Worm (Caenorhabditis elegans): ENCODE results near the gene nlp-46.

Gene nlp-46

DNA sequence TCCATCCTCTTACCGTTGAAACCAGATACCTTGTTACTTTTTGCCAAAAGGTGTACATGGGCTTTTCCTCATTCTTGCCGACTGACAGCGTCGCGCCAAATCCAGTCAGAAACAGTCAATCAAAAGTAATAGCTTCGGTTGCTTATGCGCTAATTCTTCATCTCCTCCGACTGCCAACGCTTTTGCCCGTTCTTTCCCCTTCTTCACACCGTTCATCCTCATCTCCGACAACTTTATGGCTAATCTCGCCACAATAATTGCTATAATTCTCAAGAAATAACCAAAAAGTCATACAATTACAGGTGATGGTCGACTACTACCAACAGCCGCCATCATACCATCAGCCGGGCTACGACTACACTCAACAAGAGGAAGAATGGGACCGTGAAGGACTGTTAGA lies 28.0 kb downstream of the nlp-46 start, which contains the start of gene atn-1:
Gene atn-1, plus strand, starts transcription at position 301 of the 400 bp plus-strand sequence.
- no peak for TF ChIP-seq ztf-11 (tag; optimal IDR thresholded peaks at IDR 0.05)
- no peak for TF ChIP-seq R02D3.7 (tag; optimal IDR thresholded peaks at IDR 0.05)
- no peak for TF ChIP-seq crh-2 (tag; optimal IDR thresholded peaks at IDR 0.05)
- no peak for TF ChIP-seq zag-1 (tag; optimal IDR thresholded peaks at IDR 0.05)

DNA sequence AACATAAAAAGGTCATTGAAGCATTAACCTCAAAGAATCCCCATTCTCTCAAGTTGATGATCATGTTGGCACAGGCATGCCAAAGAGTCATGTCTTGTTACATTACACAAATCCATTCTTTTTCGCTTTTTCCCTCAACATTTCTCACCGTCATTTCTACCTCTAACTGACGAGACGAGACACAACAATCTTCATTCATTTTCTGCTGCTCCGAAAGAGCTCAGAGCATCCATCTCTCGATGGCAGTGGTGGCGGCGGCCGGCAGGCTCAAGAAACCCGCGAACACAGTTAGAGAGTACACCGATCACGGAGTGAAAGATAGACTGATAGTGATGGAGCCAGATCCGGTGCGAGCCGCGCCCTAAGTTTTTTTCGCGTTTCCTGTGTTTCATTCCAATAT lies 28.9 kb downstream of the nlp-46 start:
- TF ChIP-seq crh-2 (tag; optimal IDR thresholded peaks at IDR 0.05) (no peak), C34F6.9 (tag; optimal IDR thresholded peaks at IDR 0.05) (peak; percentile 30), zag-1 (tag; optimal IDR thresholded peaks at IDR 0.05) (no peak), lin-39 (tag; optimal IDR thresholded peaks at IDR 0.05) (no peak), lin-13 (GFP tag; optimal IDR thresholded peaks at IDR 0.05) (no peak), Y55F3AM.14 (GFP tag; optimal IDR thresholded peaks at IDR 0.05) (no peak), ztf-4 (tag; optimal IDR thresholded peaks at IDR 0.05) (no peak), snpc-4 (tag; optimal IDR thresholded peaks at IDR 0.05) (no peak), nhr-129 (tag; optimal IDR thresholded peaks at IDR 0.05) (peak; percentile 51), F13H6.1 (tag; optimal IDR thresholded peaks at IDR 0.05) (peak; percentile 51), unc-62 (GFP tag; optimal IDR thresholded peaks at IDR 0.05) (no peak), elt-1 (tag; optimal IDR thresholded peaks at IDR 0.05) (no peak), nhr-23 (tag; optimal IDR thresholded peaks at IDR 0.05) (no peak), alr-1 (tag; optimal IDR thresholded peaks at IDR 0.05) (no peak), nhr-11 (tag; optimal IDR thresholded peaks at IDR 0.05) (no peak), dmd-4 (tag; optimal IDR thresholded peaks at IDR 0.05) (no peak), nhr-25 (tag; optimal IDR thresholded peaks at IDR 0.05) (no peak), nhr-12 (tag; optimal IDR thresholded peaks at IDR 0.05) (no peak), ceh-16 (tag; optimal IDR thresholded peaks at IDR 0.05) (no peak)

ce11 chrV:12475360-12475759 lies 30.7 kb downstream of the nlp-46 start:
- TF ChIP-seq gmeb-1 (tag; optimal IDR thresholded peaks at IDR 0.05) = peak; percentile 36
- no peak for TF ChIP-seq nhr-25 (tag; optimal IDR thresholded peaks at IDR 0.05)
- TF ChIP-seq fos-1 (tag; optimal IDR thresholded peaks at IDR 0.05) = peak; percentile 95
- TF ChIP-seq crh-2 (tag; optimal IDR thresholded peaks at IDR 0.05) = peak; percentile 31

DNA sequence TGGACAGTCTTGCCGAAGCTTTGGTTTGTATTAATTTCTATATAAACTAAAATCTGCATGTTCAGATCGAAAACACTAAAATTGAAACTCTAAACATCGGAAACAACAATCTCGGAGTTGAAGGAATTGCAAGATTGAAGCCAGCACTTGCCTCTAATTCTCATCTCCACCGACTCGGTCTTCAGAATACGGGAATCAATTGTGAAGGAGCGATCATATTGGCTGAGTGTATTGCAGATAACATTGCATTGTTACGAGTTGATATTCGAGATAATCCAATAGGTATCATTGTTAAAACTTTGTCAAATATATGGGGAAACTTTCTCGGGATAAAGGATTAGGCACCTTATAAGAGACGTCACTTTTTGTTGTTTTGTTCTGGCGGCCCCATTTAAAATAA lies 35.8 kb downstream of the nlp-46 start:
- TF ChIP-seq C34F6.9 (tag; optimal IDR thresholded peaks at IDR 0.05) (no peak), mbf-1 (tag; optimal IDR thresholded peaks at IDR 0.05) (no peak), egl-27 (tag; optimal IDR thresholded peaks at IDR 0.05) (no peak), nhr-11 (tag; optimal IDR thresholded peaks at IDR 0.05) (no peak), unc-62 (GFP tag; optimal IDR thresholded peaks at IDR 0.05) (no peak), nhr-25 (tag; optimal IDR thresholded peaks at IDR 0.05) (no peak), nhr-10 (tag; optimal IDR thresholded peaks at IDR 0.05) (no peak), ceh-82 (tag; optimal IDR thresholded peaks at IDR 0.05) (no peak)

ce11 chrV:12468363-12468762 lies 37.7 kb downstream of the nlp-46 start, which contains the start of gene F28C1.3:
Gene F28C1.3 (plus strand): TSS chrV:12468663.
- TF ChIP-seq unc-55 (GFP tag; optimal IDR thresholded peaks at IDR 0.05) = no peak
- TF ChIP-seq ceh-82 (tag; optimal IDR thresholded peaks at IDR 0.05) = no peak
- TF ChIP-seq unc-39 (tag; optimal IDR thresholded peaks at IDR 0.05) = no peak
- TF ChIP-seq sma-3 (GFP tag; optimal IDR thresholded peaks at IDR 0.05) = no peak
- TF ChIP-seq mab-5 (tag; optimal IDR thresholded peaks at IDR 0.05) = no peak
- TF ChIP-seq R02D3.7 (tag; optimal IDR thresholded peaks at IDR 0.05) = no peak
- no peak for TF ChIP-seq ceh-16 (tag; optimal IDR thresholded peaks at IDR 0.05)
- no peak for TF ChIP-seq skn-1 (tag; optimal IDR thresholded peaks at IDR 0.05)
- TF ChIP-seq dmd-4 (tag; optimal IDR thresholded peaks at IDR 0.05) = no peak
- no peak for TF ChIP-seq sma-9 (GFP tag; optimal IDR thresholded peaks at IDR 0.05)
- no peak for TF ChIP-seq sma-9 (tag; optimal IDR thresholded peaks at IDR 0.05)
- TF ChIP-seq nhr-21 (tag; optimal IDR thresholded peaks at IDR 0.05) = no peak
- no peak for TF ChIP-seq mdl-1 (tag; optimal IDR thresholded peaks at IDR 0.05)
- no peak for TF ChIP-seq nhr-25 (tag; optimal IDR thresholded peaks at IDR 0.05)
- TF ChIP-seq lsy-2 (tag; optimal IDR thresholded peaks at IDR 0.05) = no peak
- no peak for TF ChIP-seq lin-39 (tag; optimal IDR thresholded peaks at IDR 0.05)
- no peak for TF ChIP-seq F13H6.1 (tag; optimal IDR thresholded peaks at IDR 0.05)
- TF ChIP-seq ztf-4 (tag; optimal IDR thresholded peaks at IDR 0.05) = no peak

All from whole organism, L2 larva.